Worm (Caenorhabditis elegans): ENCODE measurements around the gene cchl-1.

The cchl-1 gene

ce11 chrII:11236274-11236673 lies at the start of gene cchl-1:
TSS of gene cchl-1 (minus strand) at chrII:11236387.
- TF ChIP-seq pes-1 (GFP tag; IDR thresholded peaks at IDR 0.05): no peak
- TF ChIP-seq F13C5.2 (tag; optimal IDR thresholded peaks at IDR 0.05): no peak
- TF ChIP-seq ceh-36 (tag; optimal IDR thresholded peaks at IDR 0.05): no peak
- peak; percentile 2 for TF ChIP-seq ama-1 (optimal IDR thresholded peaks at IDR 0.05)

ce11 chrII:11285282-11285933 lies 49.2 kb upstream of the cchl-1 start:
- no peak for TF ChIP-seq ceh-13 (GFP tag; optimal IDR thresholded peaks at IDR 0.05)
- no peak for TF ChIP-seq hmg-4 (GFP tag; optimal IDR thresholded peaks at IDR 0.05)

- TF ChIP-seq flt-1 (GFP tag; IDR thresholded peaks at IDR 0.05) (no peak), hnd-1 (tag; optimal IDR thresholded peaks at IDR 0.05) (no peak)
These were observed 48.5 kb upstream of the cchl-1 start for ce11 chrII:11284701-11285100.

ce11 chrII:11283803-11284202 lies 47.6 kb upstream of the cchl-1 start:
- no peak for TF ChIP-seq hnd-1 (tag; optimal IDR thresholded peaks at IDR 0.05)
- TF ChIP-seq tbx-37 (GFP tag; conservative IDR thresholded peaks at IDR 0.05): no peak
- TF ChIP-seq hmbx-1 (tag; optimal IDR thresholded peaks at IDR 0.05): no peak
- no peak for TF ChIP-seq pes-1 (GFP tag; IDR thresholded peaks at IDR 0.05)
- TF ChIP-seq B0310.2 (tag; optimal IDR thresholded peaks at IDR 0.05): no peak
- TF ChIP-seq aly-1 (tag; optimal IDR thresholded peaks at IDR 0.05): no peak
- TF ChIP-seq scrt-1 (GFP tag; IDR thresholded peaks at IDR 0.05): no peak
- no peak for TF ChIP-seq ets-7 (tag; optimal IDR thresholded peaks at IDR 0.05)
- TF ChIP-seq ceh-13 (GFP tag; optimal IDR thresholded peaks at IDR 0.05): no peak
- TF ChIP-seq F13C5.2 (tag; optimal IDR thresholded peaks at IDR 0.05): no peak
- TF ChIP-seq ama-1 (optimal IDR thresholded peaks at IDR 0.05): no peak
- no peak for TF ChIP-seq tra-4 (tag; optimal IDR thresholded peaks at IDR 0.05)
- no peak for TF ChIP-seq sea-1 (GFP tag; conservative IDR thresholded peaks at IDR 0.05)

ce11 chrII:11283013-11283412 lies 46.8 kb upstream of the cchl-1 start:
- TF ChIP-seq scrt-1 (GFP tag; IDR thresholded peaks at IDR 0.05) (no peak), ceh-13 (GFP tag; optimal IDR thresholded peaks at IDR 0.05) (no peak)

- TF ChIP-seq F13C5.2 (tag; optimal IDR thresholded peaks at IDR 0.05) (no peak), tra-4 (tag; optimal IDR thresholded peaks at IDR 0.05) (no peak), scrt-1 (GFP tag; IDR thresholded peaks at IDR 0.05) (no peak), ceh-36 (tag; optimal IDR thresholded peaks at IDR 0.05) (no peak), ama-1 (optimal IDR thresholded peaks at IDR 0.05) (no peak), B0310.2 (tag; optimal IDR thresholded peaks at IDR 0.05) (no peak), tbx-11 (GFP tag; IDR thresholded peaks at IDR 0.05) (no peak), hmbx-1 (tag; optimal IDR thresholded peaks at IDR 0.05) (no peak), aly-1 (tag; optimal IDR thresholded peaks at IDR 0.05) (no peak), ets-7 (tag; optimal IDR thresholded peaks at IDR 0.05) (no peak), tbx-37 (GFP tag; conservative IDR thresholded peaks at IDR 0.05) (no peak)
These were observed 45.5 kb upstream of the cchl-1 start, which contains the start of gene unc-130 for ce11 chrII:11281666-11282065. TSS of gene unc-130 (plus strand) at chrII:11281966.

ce11 chrII:11281177-11281576 lies 45.0 kb upstream of the cchl-1 start:
- TF ChIP-seq sea-1 (GFP tag; conservative IDR thresholded peaks at IDR 0.05) (no peak), scrt-1 (GFP tag; IDR thresholded peaks at IDR 0.05) (no peak), tbx-11 (GFP tag; IDR thresholded peaks at IDR 0.05) (no peak), tra-4 (tag; optimal IDR thresholded peaks at IDR 0.05) (no peak), F13C5.2 (tag; optimal IDR thresholded peaks at IDR 0.05) (no peak), hmg-4 (GFP tag; optimal IDR thresholded peaks at IDR 0.05) (no peak)

ce11 chrII:11279971-11280370 lies 43.8 kb upstream of the cchl-1 start:
- TF ChIP-seq aly-1 (tag; optimal IDR thresholded peaks at IDR 0.05): no peak
- no peak for TF ChIP-seq F13C5.2 (tag; optimal IDR thresholded peaks at IDR 0.05)
- no peak for TF ChIP-seq ama-1 (optimal IDR thresholded peaks at IDR 0.05)
- TF ChIP-seq sea-1 (GFP tag; conservative IDR thresholded peaks at IDR 0.05): no peak
- TF ChIP-seq ets-7 (tag; optimal IDR thresholded peaks at IDR 0.05): no peak
- TF ChIP-seq pes-1 (GFP tag; IDR thresholded peaks at IDR 0.05): no peak
- TF ChIP-seq tra-4 (tag; optimal IDR thresholded peaks at IDR 0.05): no peak
- TF ChIP-seq hmbx-1 (tag; optimal IDR thresholded peaks at IDR 0.05): no peak
- no peak for TF ChIP-seq flt-1 (GFP tag; IDR thresholded peaks at IDR 0.05)
- TF ChIP-seq hmg-4 (GFP tag; optimal IDR thresholded peaks at IDR 0.05): no peak
- TF ChIP-seq scrt-1 (GFP tag; IDR thresholded peaks at IDR 0.05): no peak
- no peak for TF ChIP-seq B0310.2 (tag; optimal IDR thresholded peaks at IDR 0.05)
- no peak for TF ChIP-seq hnd-1 (tag; optimal IDR thresholded peaks at IDR 0.05)
- TF ChIP-seq tbx-37 (GFP tag; conservative IDR thresholded peaks at IDR 0.05): no peak
- no peak for TF ChIP-seq ceh-13 (GFP tag; optimal IDR thresholded peaks at IDR 0.05)
- no peak for TF ChIP-seq tbx-11 (GFP tag; IDR thresholded peaks at IDR 0.05)
- no peak for TF ChIP-seq ceh-36 (tag; optimal IDR thresholded peaks at IDR 0.05)

- TF ChIP-seq ceh-13 (GFP tag; optimal IDR thresholded peaks at IDR 0.05): no peak
- no peak for TF ChIP-seq hmg-4 (GFP tag; optimal IDR thresholded peaks at IDR 0.05)
- TF ChIP-seq scrt-1 (GFP tag; IDR thresholded peaks at IDR 0.05): no peak
- TF ChIP-seq hnd-1 (tag; optimal IDR thresholded peaks at IDR 0.05): no peak
- no peak for TF ChIP-seq aly-1 (tag; optimal IDR thresholded peaks at IDR 0.05)
- TF ChIP-seq flt-1 (GFP tag; IDR thresholded peaks at IDR 0.05): no peak
- TF ChIP-seq B0310.2 (tag; optimal IDR thresholded peaks at IDR 0.05): no peak
These were observed 40.7 kb upstream of the cchl-1 start for ce11 chrII:11276879-11277278.

All from whole organism, early embryonic.